Fruit fly (Drosophila melanogaster) whole organism, embryonic: ENCODE data around the gene CG4607.

ENCODE experiments used
- Abd-B ChIP-seq: fragments of 200-800 bp; sonication (Bioruptor generic); optimal IDR thresholded peaks from 2 replicates; lab custom pipeline; 2018; ENCODE audit warnings: missing biosample characterization, mild to moderate bottlenecking, missing genetic modification characterization, moderate library complexity
- Asciz ChIP-seq: fragments of 200-800 bp; sonication (Bioruptor generic); optimal IDR thresholded peaks from 2 replicates; lab custom pipeline; 2017; ENCODE audit warnings: missing biosample characterization, mild to moderate bottlenecking, missing genetic modification characterization, missing genetic modification reagents
- Bdp1 ChIP-seq: fragments of 200-800 bp; sonication (Bioruptor generic); optimal IDR thresholded peaks from 3 replicates; lab custom pipeline; 2016; ENCODE audit warnings: missing biosample characterization, missing genetic modification characterization
- CG10543 ChIP-seq: fragments of 200-800 bp; sonication (Bioruptor generic); optimal IDR thresholded peaks from 3 replicates; lab custom pipeline; 2017; ENCODE audit warnings: missing biosample characterization, mild to moderate bottlenecking, missing genetic modification characterization, moderate library complexity
- CG10959 ChIP-seq: fragments of 200-800 bp; sonication (Bioruptor generic); IDR thresholded peaks from 2 replicates; pipeline ENCODE4 v1.3.6; 2022; ENCODE audit warnings: missing biosample characterization, missing genetic modification characterization
- CG11560 ChIP-seq: fragments of 200-800 bp; sonication (Bioruptor generic); IDR thresholded peaks from 3 replicates; pipeline ENCODE4 v1.3.6; 2022; ENCODE audit warnings: missing biosample characterization, missing genetic modification characterization
- CG12659 ChIP-seq: fragments of 200-800 bp; sonication (Bioruptor generic); optimal IDR thresholded peaks from 3 replicates; lab custom pipeline; 2017; ENCODE audit warnings: mild to moderate bottlenecking, missing biosample characterization, missing genetic modification reagents, missing genetic modification characterization
- CG14014 ChIP-seq: fragments of 200-800 bp; sonication (Bioruptor generic); IDR thresholded peaks from 2 replicates; pipeline ENCODE4 v1.3.6; 2022; ENCODE audit warnings: missing biosample characterization, missing genetic modification characterization
- CG15479 ChIP-seq: fragments of 200-800 bp; sonication (Bioruptor generic); optimal IDR thresholded peaks from 3 replicates; lab custom pipeline; 2019; ENCODE audit warnings: missing biosample characterization, mild to moderate bottlenecking, missing genetic modification characterization, moderate library complexity
- CG17829 ChIP-seq: fragments of 200-800 bp; optimal IDR thresholded peaks from 2 replicates; lab custom pipeline; 2019; ENCODE audit warnings: missing biosample characterization, mild to moderate bottlenecking, missing genetic modification characterization, moderate library complexity
- CG3847 ChIP-seq: fragments of 200-800 bp; sonication (Bioruptor generic); IDR thresholded peaks from 2 replicates; pipeline ENCODE4 v1.3.6; 2022; ENCODE audit warnings: missing biosample characterization, missing genetic modification characterization
- CG4424 ChIP-seq: fragments of 200-800 bp; sonication (Bioruptor generic); optimal IDR thresholded peaks from 3 replicates; lab custom pipeline; 2016; ENCODE audit warnings: missing biosample characterization, missing genetic modification characterization
- CG4854 ChIP-seq: fragments of 200-800 bp; sonication (Bioruptor generic); optimal IDR thresholded peaks from 2 replicates; lab custom pipeline; 2016; ENCODE audit warnings: missing biosample characterization, missing genetic modification characterization, inconsistent platforms
- CG6254 ChIP-seq: fragments of 200-800 bp; sonication (Bioruptor generic); optimal IDR thresholded peaks from 3 replicates; lab custom pipeline; 2017; ENCODE audit warnings: mild to moderate bottlenecking, missing biosample characterization, missing genetic modification reagents, missing genetic modification characterization
- CG6683 ChIP-seq: fragments of 200-800 bp; sonication (Bioruptor generic); optimal IDR thresholded peaks from 2 replicates; lab custom pipeline; 2017; ENCODE audit warnings: missing biosample characterization, mild to moderate bottlenecking, missing genetic modification characterization, missing genetic modification reagents
- CG6813 ChIP-seq: fragments of 200-800 bp; sonication (Bioruptor generic); optimal IDR thresholded peaks from 2 replicates; lab custom pipeline; 2017; ENCODE audit warnings: missing biosample characterization, missing genetic modification characterization, mild to moderate bottlenecking, moderate library complexity, missing genetic modification reagents
- CG7271 ChIP-seq: fragments of 200-800 bp; sonication (Bioruptor generic); optimal IDR thresholded peaks from 2 replicates; lab custom pipeline; 2018; ENCODE audit warnings: missing biosample characterization, mild to moderate bottlenecking, missing genetic modification characterization, moderate library complexity
- CG7357 ChIP-seq: fragments of 200-800 bp; sonication (Bioruptor generic); IDR thresholded peaks from 3 replicates; pipeline ENCODE4 v1.3.6; 2022; ENCODE audit warnings: missing biosample characterization, missing genetic modification characterization
- CG8281 ChIP-seq: fragments of 200-800 bp; sonication (Bioruptor generic); optimal IDR thresholded peaks from 2 replicates; lab custom pipeline; 2018; ENCODE audit warnings: missing biosample characterization, mild to moderate bottlenecking, missing genetic modification characterization, moderate library complexity
- D19B ChIP-seq: fragments of 200-800 bp; sonication (Bioruptor generic); optimal IDR thresholded peaks from 2 replicates; lab custom pipeline; 2017; ENCODE audit warnings: missing biosample characterization, mild to moderate bottlenecking, missing genetic modification characterization
- Dad ChIP-seq: fragments of 200-800 bp; sonication (Bioruptor generic); optimal IDR thresholded peaks from 3 replicates; lab custom pipeline; 2016; ENCODE audit warnings: missing biosample characterization, missing genetic modification characterization
- Dip2 ChIP-seq: fragments of 200-800 bp; sonication (Bioruptor generic); IDR thresholded peaks from 2 replicates; pipeline ENCODE4 v1.3.6; 2022; ENCODE audit warnings: missing biosample characterization, missing genetic modification characterization
- Dll ChIP-seq: fragments of 200-800 bp; sonication (Bioruptor generic); IDR thresholded peaks from 4 replicates; pipeline ENCODE4 v1.3.6; 2022; ENCODE audit warnings: missing biosample characterization, missing genetic modification characterization; ENCODE audit not compliant: partially characterized antibody
- E2f1 ChIP-seq: fragments of 200-800 bp; sonication (Bioruptor generic); IDR thresholded peaks from 2 replicates; pipeline ENCODE4 v1.3.6; 2022; ENCODE audit warnings: missing biosample characterization, missing genetic modification characterization
- Gug ChIP-seq: fragments of 200-800 bp; sonication (Bioruptor generic); IDR thresholded peaks from 4 replicates; pipeline ENCODE4 v1.3.6; 2022; ENCODE audit warnings: missing biosample characterization, missing genetic modification characterization
- Hand ChIP-seq: fragments of 200-800 bp; sonication (Bioruptor generic); optimal IDR thresholded peaks from 2 replicates; lab custom pipeline; 2017; ENCODE audit warnings: mild to moderate bottlenecking, missing biosample characterization, missing genetic modification reagents, missing genetic modification characterization
- MTF-1 ChIP-seq: fragments of 200-800 bp; sonication (Bioruptor generic); optimal IDR thresholded peaks from 2 replicates; lab custom pipeline; 2018; ENCODE audit warnings: missing biosample characterization, mild to moderate bottlenecking, missing genetic modification characterization, borderline replicate concordance
- Max ChIP-seq: fragments of 200-800 bp; sonication (Bioruptor generic); optimal IDR thresholded peaks from 2 replicates; lab custom pipeline; 2016; ENCODE audit warnings: missing biosample characterization, mild to moderate bottlenecking, missing genetic modification characterization
- Nf-YB ChIP-seq: fragments of 200-800 bp; sonication (Bioruptor generic); optimal IDR thresholded peaks from 3 replicates; lab custom pipeline; 2019; ENCODE audit warnings: missing biosample characterization, mild to moderate bottlenecking, missing genetic modification characterization, moderate library complexity
- Oli ChIP-seq: fragments of 200-800 bp; sonication (Bioruptor generic); optimal IDR thresholded peaks from 2 replicates; lab custom pipeline; 2018; ENCODE audit warnings: missing biosample characterization, mild to moderate bottlenecking, missing genetic modification characterization, moderate library complexity
- Opbp ChIP-seq: fragments of 200-800 bp; sonication (Bioruptor generic); IDR thresholded peaks from 3 replicates; pipeline ENCODE4 v1.3.6; 2022; ENCODE audit warnings: missing biosample characterization, missing genetic modification characterization; ENCODE audit not compliant: partially characterized antibody
- abd-A ChIP-seq: fragments of 200-800 bp; sonication (Bioruptor generic); optimal IDR thresholded peaks from 3 replicates; lab custom pipeline; 2019; ENCODE audit warnings: missing biosample characterization, mild to moderate bottlenecking, missing genetic modification characterization, moderate library complexity
- ap ChIP-seq: fragments of 200-800 bp; sonication (Bioruptor generic); IDR thresholded peaks from 2 replicates; pipeline ENCODE4 v1.3.6; 2022; ENCODE audit warnings: missing biosample characterization, missing genetic modification characterization
- bsh ChIP-seq, 2 experiments: fragments of 200-800 bp; sonication (Bioruptor generic); optimal IDR thresholded peaks; 2 replicates each; lab custom pipeline; 2017 to 2018; ENCODE audit warnings: mild to moderate bottlenecking in 2 of 2, missing biosample characterization in 2 of 2, missing genetic modification characterization in 2 of 2, moderate library complexity in 1 of 2
- chif ChIP-seq, 2 experiments: fragments of 200-800 bp; sonication (Bioruptor generic); optimal IDR thresholded peaks; 3 replicates each; lab custom pipeline; 2016; ENCODE audit warnings: missing biosample characterization in 2 of 2, missing genetic modification characterization in 2 of 2
- crc ChIP-seq: fragments of 200-800 bp; sonication (Bioruptor generic); optimal IDR thresholded peaks from 2 replicates; lab custom pipeline; 2016; ENCODE audit warnings: missing biosample characterization, missing genetic modification characterization
- gsb-n ChIP-seq: fragments of 200-800 bp; sonication (Bioruptor generic); optimal IDR thresholded peaks from 3 replicates; lab custom pipeline; 2018; ENCODE audit warnings: missing biosample characterization, mild to moderate bottlenecking, missing genetic modification characterization
- hth ChIP-seq: fragments of >200 bp; optimal IDR thresholded peaks from 2 replicates; lab custom pipeline; 2017; ENCODE audit warnings: inconsistent platforms
- kah ChIP-seq: fragments of 200-800 bp; sonication (Bioruptor generic); optimal IDR thresholded peaks from 2 replicates; lab custom pipeline; 2018; ENCODE audit warnings: missing biosample characterization, mild to moderate bottlenecking, missing genetic modification characterization
- kni ChIP-seq: fragments of 200-800 bp; sonication (Bioruptor generic); optimal IDR thresholded peaks from 3 replicates; lab custom pipeline; 2017; ENCODE audit warnings: mild to moderate bottlenecking, missing biosample characterization, missing genetic modification reagents, missing genetic modification characterization
- odd ChIP-seq: fragments of 200-800 bp; sonication (Bioruptor generic); optimal IDR thresholded peaks from 2 replicates; lab custom pipeline; 2017; ENCODE audit warnings: missing biosample characterization, mild to moderate bottlenecking, missing genetic modification characterization
- prd ChIP-seq, 3 experiments: fragments of >200 bp in 2 of 3; fragments of 200-800 bp in 1 of 3; sonication (Bioruptor generic) in 1 of 3; optimal IDR thresholded peaks in 2 of 3; IDR thresholded peaks in 1 of 3; 2 replicates in 2 of 3; 3 replicates in 1 of 3; pipeline versions ENCODE4 v1.3.6 to Lab custom; 2017 to 2022; ENCODE audit warnings: missing biosample characterization in 1 of 3, missing genetic modification characterization in 1 of 3
- pros ChIP-seq: fragments of 200-800 bp; sonication (Bioruptor generic); optimal IDR thresholded peaks from 3 replicates; lab custom pipeline; 2019; ENCODE audit warnings: missing biosample characterization, mild to moderate bottlenecking, missing genetic modification characterization, moderate library complexity
- ro ChIP-seq: fragments of 200-800 bp; sonication (Bioruptor generic); IDR thresholded peaks from 2 replicates; pipeline ENCODE4 v1.3.6; 2022; ENCODE audit warnings: missing biosample characterization, missing genetic modification characterization
- run ChIP-seq: fragments of 200-800 bp; sonication (Bioruptor generic); optimal IDR thresholded peaks from 3 replicates; lab custom pipeline; 2018; ENCODE audit warnings: missing biosample characterization, mild to moderate bottlenecking, missing genetic modification characterization
- tin ChIP-seq: fragments of 200-800 bp; sonication (Bioruptor generic); optimal IDR thresholded peaks from 3 replicates; lab custom pipeline; 2016; ENCODE audit warnings: missing biosample characterization, missing genetic modification characterization
- tna ChIP-seq: fragments of 200-800 bp; sonication (Bioruptor generic); IDR thresholded peaks from 2 replicates; pipeline ENCODE4 v1.3.6; 2022; ENCODE audit warnings: missing biosample characterization, missing genetic modification characterization; ENCODE audit not compliant: partially characterized antibody
- wor ChIP-seq: fragments of 200-800 bp; sonication (Bioruptor generic); IDR thresholded peaks from 2 replicates; pipeline ENCODE4 v1.3.6; 2022; ENCODE audit warnings: missing biosample characterization, missing genetic modification characterization
- zen ChIP-seq: fragments of 200-800 bp; sonication (Bioruptor generic); optimal IDR thresholded peaks from 3 replicates; lab custom pipeline; 2018; ENCODE audit warnings: missing biosample characterization, mild to moderate bottlenecking, missing genetic modification characterization, moderate library complexity

CG4607 gene

DNA sequence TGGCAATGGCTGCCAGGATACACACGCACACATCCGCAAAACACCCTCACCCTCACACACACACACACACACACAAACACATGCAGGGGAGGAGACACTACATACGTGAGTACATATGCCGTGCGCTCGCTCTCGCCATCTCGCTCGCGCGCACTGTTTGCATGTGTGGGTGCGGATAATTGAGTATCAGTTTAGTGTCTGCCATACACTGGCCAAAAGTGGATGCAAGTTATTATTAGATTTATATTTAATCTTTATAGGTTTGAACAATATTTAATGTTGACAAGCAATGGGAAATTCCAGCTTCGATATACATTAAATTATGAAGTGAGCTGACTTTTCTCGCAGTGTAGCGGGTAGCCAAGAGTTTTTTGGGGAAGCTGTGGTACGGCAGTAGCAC lies 48.5 kb downstream of the CG4607 start (continued):
- TF ChIP-seq CG6683 (peak; percentile 24), Dad (GFP tag; lab: Kevin White, UChicago) (peak; percentile 37), D19B (GFP tag; lab: Kevin White, UChicago) (peak; percentile 17), kni (GFP tag; lab: Kevin White, UChicago) (no peak), wor (GFP tag; lab: Robert Waterston, UW) (peak; percentile 44), MTF-1 (GFP tag; lab: Kevin White, UChicago) (peak; percentile 15), Hand (GFP tag; lab: Kevin White, UChicago) (peak; percentile 71), CG11560 (no peak), tin (GFP tag; lab: Kevin White, UChicago) (peak; percentile 73), Gug (GFP tag; lab: Robert Waterston, UW) (peak; percentile 32; the same call in 1 of the 4 replicates), CG6813 (peak; percentile 77), crc (GFP tag; lab: Kevin White, UChicago) (no peak), abd-A (tag; lab: Kevin White, UChicago) (peak; percentile 65), CG10543 (GFP tag; lab: Kevin White, UChicago) (peak; percentile 56), CG7271 (peak; percentile 35), Abd-B (peak; percentile 42), gsb-n (tag; lab: Kevin White, UChicago) (peak; percentile 64), CG12659 (GFP tag; lab: Kevin White, UChicago) (peak; percentile 42), Bdp1 (GFP tag; lab: Kevin White, UChicago) (no peak), kah (GFP tag; lab: Kevin White, UChicago) (no peak), CG3847 (GFP tag; lab: Robert Waterston, UW) (peak; percentile 50; the same call in 1 of the 2 replicates), CG4424 (GFP tag; lab: Kevin White, UChicago) (peak; percentile 69), bsh (GFP tag; optimal IDR thresholded peaks at IDR 0.05; lab: Kevin White, UChicago) (peak in 1 of 2 experiments; percentile 73), Dll (GFP tag; lab: Robert Waterston, UW) (no peak), CG10959 (GFP tag; lab: Robert Waterston, UW) (peak; percentile 72), ro (GFP tag; lab: Robert Waterston, UW) (no peak), chif (GFP tag; optimal IDR thresholded peaks at IDR 0.05; lab: Kevin White, UChicago) (peak in 1 of 2 experiments; percentile 62), Asciz (GFP tag; lab: Kevin White, UChicago) (peak; percentile 9), run (tag; lab: Kevin White, UChicago) (peak; percentile 6), zen (peak; percentile 86), prd (optimal IDR thresholded peaks at IDR 0.05; lab: Kevin White, UChicago) (no peak), prd (GFP tag; IDR thresholded peaks at IDR 0.05; lab: Robert Waterston, UW) (peak; percentile 88), odd (peak; percentile 29), Max (GFP tag; lab: Kevin White, UChicago) (peak; percentile 46), CG8281 (tag; lab: Kevin White, UChicago) (peak; percentile 20), pros (GFP tag; lab: Kevin White, UChicago) (no peak), CG15479 (GFP tag; lab: Kevin White, UChicago) (peak; percentile 18), ap (GFP tag; lab: Robert Waterston, UW) (0 out of 2 replicates have a peak, but pooled peaks have one; percentile 34), CG14014 (GFP tag; lab: Robert Waterston, UW) (peak; percentile 68), Dip2 (GFP tag; lab: Robert Waterston, UW) (no peak), Opbp (no peak), Oli (tag; lab: Kevin White, UChicago) (peak; percentile 65), CG4854 (GFP tag; lab: Kevin White, UChicago) (peak; percentile 9), hth (lab: Kevin White, UChicago) (no peak), E2f1 (peak; percentile 57), CG7357 (GFP tag; lab: Robert Waterston, UW) (peak; percentile 48; the same call in 1 of the 3 replicates), CG6254 (GFP tag; lab: Kevin White, UChicago) (peak; percentile 64), CG17829 (tag; lab: Kevin White, UChicago) (peak; percentile 77), Nf-YB (GFP tag; lab: Kevin White, UChicago) (peak; percentile 77), tna (GFP tag; lab: Robert Waterston, UW) (no peak)
